Fruit fly (Drosophila melanogaster) whole organism, embryonic: ENCODE data around the gene Cyp313a4.

Source experiments
- Aef1 ChIP-seq: fragments of 200-800 bp; sonication (Bioruptor generic); IDR thresholded peaks from 3 replicates; pipeline ENCODE4 v1.3.6; 2022; ENCODE audit warnings: missing biosample characterization, missing genetic modification characterization
- B-H2 ChIP-seq: fragments of 200-800 bp; sonication (Bioruptor generic); optimal IDR thresholded peaks from 2 replicates; lab custom pipeline; 2018; ENCODE audit warnings: missing biosample characterization, mild to moderate bottlenecking, missing genetic modification characterization
- BEAF-32 ChIP-seq: fragments of 200-800 bp; sonication (Bioruptor generic); optimal IDR thresholded peaks from 3 replicates; lab custom pipeline; 2017; ENCODE audit warnings: missing biosample characterization, missing genetic modification characterization, mild to moderate bottlenecking, moderate library complexity, missing genetic modification reagents
- CG10366 ChIP-seq: fragments of 200-800 bp; sonication (Bioruptor generic); IDR thresholded peaks from 2 replicates; pipeline ENCODE4 v1.3.6; 2022; ENCODE audit warnings: missing biosample characterization, missing genetic modification characterization
- CG10979 ChIP-seq: fragments of 200-800 bp; sonication (Bioruptor generic); optimal IDR thresholded peaks from 2 replicates; lab custom pipeline; 2018; ENCODE audit warnings: missing biosample characterization, mild to moderate bottlenecking, missing genetic modification characterization, moderate library complexity
- CG15269 ChIP-seq: fragments of 200-800 bp; sonication (Bioruptor generic); optimal IDR thresholded peaks from 2 replicates; lab custom pipeline; 2018; ENCODE audit warnings: missing biosample characterization, mild to moderate bottlenecking, missing genetic modification characterization, moderate library complexity
- CG15514 ChIP-seq: fragments of 200-800 bp; sonication (Bioruptor generic); optimal IDR thresholded peaks from 3 replicates; lab custom pipeline; 2017; ENCODE audit warnings: missing biosample characterization, missing genetic modification characterization, mild to moderate bottlenecking, moderate library complexity, missing genetic modification reagents
- CG16863 ChIP-seq: fragments of 200-800 bp; sonication (Bioruptor generic); optimal IDR thresholded peaks from 3 replicates; lab custom pipeline; 2016; ENCODE audit warnings: missing biosample characterization, missing genetic modification characterization
- CG17359 ChIP-seq: fragments of 200-800 bp; sonication (Bioruptor generic); optimal IDR thresholded peaks from 3 replicates; lab custom pipeline; 2018; ENCODE audit warnings: missing biosample characterization, mild to moderate bottlenecking, missing genetic modification characterization, moderate library complexity
- CG17361 ChIP-seq: fragments of 200-800 bp; sonication (Bioruptor generic); IDR thresholded peaks from 3 replicates; pipeline ENCODE4 v1.3.6; 2022; ENCODE audit warnings: missing biosample characterization, missing genetic modification characterization
- CG18599 ChIP-seq: fragments of 200-800 bp; sonication (Bioruptor generic); optimal IDR thresholded peaks from 3 replicates; lab custom pipeline; 2017; ENCODE audit warnings: missing biosample characterization, missing genetic modification characterization, mild to moderate bottlenecking, moderate library complexity, missing genetic modification reagents
- CG2120 ChIP-seq: fragments of 200-800 bp; sonication (Bioruptor generic); optimal IDR thresholded peaks from 3 replicates; lab custom pipeline; 2016; ENCODE audit warnings: missing biosample characterization, missing genetic modification characterization
- CG30020 ChIP-seq: fragments of 200-800 bp; optimal IDR thresholded peaks from 2 replicates; lab custom pipeline; 2019; ENCODE audit warnings: missing biosample characterization, mild to moderate bottlenecking, missing genetic modification characterization, moderate library complexity
- CG6765 ChIP-seq: fragments of 200-800 bp; sonication (Bioruptor generic); optimal IDR thresholded peaks from 3 replicates; lab custom pipeline; 2017; ENCODE audit warnings: missing biosample characterization, mild to moderate bottlenecking, missing genetic modification characterization
- CG6813 ChIP-seq: fragments of 200-800 bp; sonication (Bioruptor generic); optimal IDR thresholded peaks from 2 replicates; lab custom pipeline; 2017; ENCODE audit warnings: missing biosample characterization, missing genetic modification characterization, mild to moderate bottlenecking, moderate library complexity, missing genetic modification reagents
- CG6854 ChIP-seq: fragments of 200-800 bp; sonication (Bioruptor generic); optimal IDR thresholded peaks from 3 replicates; lab custom pipeline; 2017; ENCODE audit warnings: missing biosample characterization, mild to moderate bottlenecking, missing genetic modification characterization
- CG7987 ChIP-seq: fragments of 200-800 bp; sonication (Bioruptor generic); optimal IDR thresholded peaks from 2 replicates; lab custom pipeline; 2018; ENCODE audit warnings: missing biosample characterization, mild to moderate bottlenecking, missing genetic modification characterization, moderate library complexity
- CG9437 ChIP-seq: fragments of 200-800 bp; sonication (Bioruptor generic); optimal IDR thresholded peaks from 2 replicates; lab custom pipeline; 2018; ENCODE audit warnings: missing biosample characterization, mild to moderate bottlenecking, missing genetic modification characterization
- CG9932 ChIP-seq: fragments of 200-800 bp; sonication (Bioruptor generic); IDR thresholded peaks from 2 replicates; pipeline ENCODE4 v1.3.6; 2022; ENCODE audit warnings: missing biosample characterization, missing genetic modification characterization
- Deaf1 ChIP-seq: fragments of 200-800 bp; optimal IDR thresholded peaks from 3 replicates; lab custom pipeline; 2019; ENCODE audit warnings: missing biosample characterization, mild to moderate bottlenecking, missing genetic modification characterization, moderate library complexity
- Hey ChIP-seq: fragments of 200-800 bp; sonication (Bioruptor generic); optimal IDR thresholded peaks from 3 replicates; lab custom pipeline; 2018; ENCODE audit warnings: missing biosample characterization, mild to moderate bottlenecking, missing genetic modification characterization
- Hr51 ChIP-seq, 2 experiments: fragments of 200-800 bp; sonication (Bioruptor generic); optimal IDR thresholded peaks; 2 replicates in 1 of 2; 3 replicates in 1 of 2; lab custom pipeline; 2016 to 2018; ENCODE audit warnings: missing biosample characterization in 2 of 2, missing genetic modification characterization in 2 of 2, mild to moderate bottlenecking in 1 of 2, moderate library complexity in 1 of 2
- Max ChIP-seq: fragments of 200-800 bp; sonication (Bioruptor generic); optimal IDR thresholded peaks from 2 replicates; lab custom pipeline; 2016; ENCODE audit warnings: missing biosample characterization, mild to moderate bottlenecking, missing genetic modification characterization
- NFAT ChIP-seq: fragments of 200-800 bp; sonication (Bioruptor generic); IDR thresholded peaks from 2 replicates; pipeline ENCODE4 v1.3.6; 2022; ENCODE audit warnings: missing biosample characterization, missing genetic modification characterization
- Nf-YC ChIP-seq: fragments of 200-800 bp; optimal IDR thresholded peaks from 3 replicates; lab custom pipeline; 2019; ENCODE audit warnings: missing biosample characterization, mild to moderate bottlenecking, missing genetic modification characterization, moderate library complexity
- Six4 ChIP-seq: fragments of 200-800 bp; sonication (Bioruptor generic); optimal IDR thresholded peaks from 2 replicates; lab custom pipeline; 2016; ENCODE audit warnings: missing biosample characterization, missing genetic modification characterization
- Xbp1 ChIP-seq: fragments of 200-800 bp; sonication (Bioruptor generic); optimal IDR thresholded peaks from 3 replicates; lab custom pipeline; 2016; ENCODE audit warnings: missing biosample characterization, mild to moderate bottlenecking, missing genetic modification characterization
- amos ChIP-seq: fragments of 200-800 bp; sonication (Bioruptor generic); IDR thresholded peaks from 2 replicates; pipeline ENCODE4 v1.3.6; 2022; ENCODE audit warnings: missing biosample characterization, missing genetic modification characterization; ENCODE audit not compliant: partially characterized antibody
- br ChIP-seq: fragments of >200 bp; optimal IDR thresholded peaks from 2 replicates; lab custom pipeline; 2017
- btn ChIP-seq: fragments of 200-800 bp; sonication (Bioruptor generic); optimal IDR thresholded peaks from 2 replicates; lab custom pipeline; 2016; ENCODE audit warnings: missing biosample characterization, missing genetic modification characterization
- caup ChIP-seq: fragments of 200-800 bp; sonication (Bioruptor generic); optimal IDR thresholded peaks from 3 replicates; lab custom pipeline; 2017; ENCODE audit warnings: missing biosample characterization, mild to moderate bottlenecking, missing genetic modification characterization, moderate library complexity; ENCODE audit not compliant: severe bottlenecking
- chinmo ChIP-seq: fragments of 200-800 bp; sonication (Bioruptor generic); IDR thresholded peaks from 4 replicates; pipeline ENCODE4 v1.3.6; 2022; ENCODE audit warnings: missing biosample characterization, missing genetic modification characterization; ENCODE audit not compliant: partially characterized antibody
- ci ChIP-seq: fragments of 200-800 bp; sonication (Bioruptor generic); IDR thresholded peaks from 3 replicates; pipeline ENCODE4 v1.3.6; 2022; ENCODE audit warnings: missing biosample characterization, missing genetic modification characterization
- dysf ChIP-seq: fragments of 200-800 bp; sonication (Bioruptor generic); IDR thresholded peaks from 3 replicates; pipeline ENCODE4 v1.3.6; 2022; ENCODE audit warnings: missing biosample characterization, missing genetic modification characterization
- esg ChIP-seq: fragments of 200-800 bp; sonication (Bioruptor generic); conservative IDR thresholded peaks from 2 replicates; pipeline ENCODE4 v1.3.6; 2022; ENCODE audit warnings: missing biosample characterization, missing genetic modification characterization
- eve ChIP-seq, 2 experiments: fragments of >200 bp; optimal IDR thresholded peaks; 2 replicates each; lab custom pipeline; 2017; ENCODE audit warnings: missing biosample characterization in 2 of 2, missing genetic modification characterization in 2 of 2
- grau ChIP-seq: fragments of 200-800 bp; optimal IDR thresholded peaks from 3 replicates; lab custom pipeline; 2019; ENCODE audit warnings: missing biosample characterization, mild to moderate bottlenecking, missing genetic modification characterization, moderate library complexity
- gsb ChIP-seq: fragments of 200-800 bp; sonication (Bioruptor generic); IDR thresholded peaks from 2 replicates; pipeline ENCODE4 v1.3.6; 2022; ENCODE audit warnings: missing biosample characterization, missing genetic modification characterization
- kay ChIP-seq: fragments of 200-800 bp; sonication (Bioruptor generic); optimal IDR thresholded peaks from 2 replicates; lab custom pipeline; 2016; ENCODE audit warnings: missing biosample characterization, missing genetic modification characterization
- pzg ChIP-seq: fragments of 200-800 bp; sonication (Bioruptor generic); optimal IDR thresholded peaks from 3 replicates; lab custom pipeline; 2018; ENCODE audit warnings: missing biosample characterization, mild to moderate bottlenecking, missing genetic modification characterization, moderate library complexity
- rib ChIP-seq: fragments of 200-800 bp; sonication (Bioruptor generic); IDR thresholded peaks from 2 replicates; pipeline ENCODE4 v1.3.6; 2022; ENCODE audit warnings: missing biosample characterization, missing genetic modification characterization
- run ChIP-seq: fragments of 200-800 bp; sonication (Bioruptor generic); optimal IDR thresholded peaks from 3 replicates; lab custom pipeline; 2018; ENCODE audit warnings: missing biosample characterization, mild to moderate bottlenecking, missing genetic modification characterization
- salm ChIP-seq: fragments of 200-800 bp; sonication (Bioruptor generic); optimal IDR thresholded peaks from 2 replicates; lab custom pipeline; 2018; ENCODE audit warnings: missing biosample characterization, mild to moderate bottlenecking, missing genetic modification characterization
- slou ChIP-seq: fragments of 200-800 bp; sonication (Bioruptor generic); optimal IDR thresholded peaks from 3 replicates; lab custom pipeline; 2016; ENCODE audit warnings: missing biosample characterization, missing genetic modification characterization
- tap ChIP-seq: fragments of 200-800 bp; optimal IDR thresholded peaks from 3 replicates; lab custom pipeline; 2019; ENCODE audit warnings: missing biosample characterization, mild to moderate bottlenecking, missing genetic modification characterization, moderate library complexity
- vvl ChIP-seq: fragments of 200-800 bp; sonication (Bioruptor generic); IDR thresholded peaks from 2 replicates; pipeline ENCODE4 v1.3.6; 2022; ENCODE audit warnings: missing biosample characterization, missing genetic modification characterization
- wek ChIP-seq: fragments of 200-800 bp; sonication (Bioruptor generic); optimal IDR thresholded peaks from 3 replicates; lab custom pipeline; 2018; ENCODE audit warnings: missing biosample characterization, mild to moderate bottlenecking, missing genetic modification characterization, moderate library complexity
- zen2 ChIP-seq: fragments of 200-800 bp; sonication (Bioruptor generic); IDR thresholded peaks from 3 replicates; pipeline ENCODE4 v1.3.6; 2022; ENCODE audit warnings: missing biosample characterization, missing genetic modification characterization; ENCODE audit not compliant: partially characterized antibody

Cyp313a4 gene

DNA sequence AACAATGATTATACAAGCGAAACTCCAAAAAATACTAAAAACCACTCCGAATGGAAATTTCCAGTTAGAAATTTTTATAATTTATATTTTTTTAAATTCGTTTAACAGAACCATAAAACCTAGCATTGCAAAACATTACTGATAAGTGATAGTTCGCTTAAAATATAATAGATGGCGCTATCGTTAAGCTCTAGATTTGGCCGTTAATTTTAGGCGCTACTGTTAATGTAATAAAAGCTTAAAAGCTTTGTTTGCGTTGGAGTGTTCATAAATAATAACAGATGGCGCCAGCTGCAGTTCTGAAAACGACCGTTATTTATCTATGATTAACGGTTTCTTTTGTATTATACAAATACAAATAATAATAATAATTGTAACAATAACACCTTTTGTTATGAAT is 42.6 kb upstream of the Cyp313a4 start (continued):
- TF ChIP-seq chinmo: peak; percentile 53; the same call in 1 of the 4 replicates
- 0 out of 3 replicates have a peak, but pooled peaks have one; percentile 25 for TF ChIP-seq CG17361 (GFP tag; lab: Robert Waterston, UW)
- TF ChIP-seq caup (GFP tag; lab: Kevin White, UChicago): peak; percentile 6
- TF ChIP-seq Hr51 (GFP tag; optimal IDR thresholded peaks at IDR 0.05; lab: Kevin White, UChicago): peak in 1 of 2 experiments; percentile 16
- no peak for TF ChIP-seq CG16863 (GFP tag; lab: Kevin White, UChicago)
- TF ChIP-seq Deaf1: peak; percentile 10
- TF ChIP-seq B-H2 (GFP tag; lab: Kevin White, UChicago): peak; percentile 25
- TF ChIP-seq br (lab: Kevin White, UChicago): no peak
- TF ChIP-seq Nf-YC (tag; lab: Kevin White, UChicago): peak; percentile 29
- TF ChIP-seq CG6854 (GFP tag; lab: Kevin White, UChicago): no peak
- peak; percentile 44 for TF ChIP-seq vvl
- TF ChIP-seq ci (GFP tag; lab: Robert Waterston, UW): peak; percentile 23; the same call in 1 of the 3 replicates
- TF ChIP-seq pzg (GFP tag; lab: Kevin White, UChicago): no peak
- no peak for TF ChIP-seq Max (GFP tag; lab: Kevin White, UChicago)
- peak; percentile 45 for TF ChIP-seq CG17359 (tag; lab: Kevin White, UChicago)
- peak; percentile 19 for TF ChIP-seq CG7987 (GFP tag; lab: Kevin White, UChicago)
- no peak for TF ChIP-seq kay (GFP tag; lab: Kevin White, UChicago)
- no peak for TF ChIP-seq zen2
- TF ChIP-seq, all 482 proteins: peak for 59

DNA sequence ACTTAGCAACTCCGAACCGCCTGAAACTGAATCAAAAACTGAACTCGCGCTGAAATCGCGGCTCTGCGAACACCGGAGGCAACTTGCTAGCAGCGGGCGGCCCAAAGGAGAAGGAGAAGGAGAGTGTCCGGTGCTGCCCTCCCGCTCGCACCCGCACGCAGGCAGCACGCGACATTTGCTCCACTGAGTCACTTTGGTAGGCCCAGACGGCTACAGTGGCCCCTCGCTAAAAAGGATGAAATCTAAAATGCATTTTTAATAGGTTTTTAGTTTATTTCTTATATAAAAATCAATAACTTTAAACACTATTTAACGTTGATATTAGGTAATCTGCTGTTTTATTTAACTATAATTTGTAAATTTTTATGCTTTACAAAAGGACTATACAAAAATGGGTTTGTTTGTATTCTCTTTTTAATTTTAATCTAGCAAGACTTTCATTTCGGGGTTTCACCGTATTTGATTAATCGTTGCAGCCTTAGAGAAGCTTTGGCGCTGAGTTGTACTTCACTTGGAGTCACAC is 41.3 kb upstream of the Cyp313a4 start, which contains the start of gene Men:
TSS of gene Men (minus strand) at position 51 of the 523 bp plus-strand sequence.
- TF ChIP-seq Aef1 (GFP tag; lab: Robert Waterston, UW): peak; percentile 28; the same call in 1 of the 3 replicates
- TF ChIP-seq NFAT (GFP tag; lab: Robert Waterston, UW): peak; percentile 37; the same call in 1 of the 2 replicates
- TF ChIP-seq CG9932 (GFP tag; lab: Robert Waterston, UW): 0 out of 2 replicates have a peak, but pooled peaks have one; percentile 9
- peak; percentile 24 for TF ChIP-seq tap (tag; lab: Kevin White, UChicago)
- peak; percentile 80 for TF ChIP-seq dysf (GFP tag; lab: Robert Waterston, UW)
- TF ChIP-seq BEAF-32 (GFP tag; lab: Kevin White, UChicago): no peak
- TF ChIP-seq Deaf1: peak; percentile 43
- peak; percentile 82 for TF ChIP-seq CG15269 (tag; lab: Kevin White, UChicago)
- TF ChIP-seq CG15514: peak; percentile 1
- peak; percentile 61 for TF ChIP-seq CG18599 (GFP tag; lab: Kevin White, UChicago)
- TF ChIP-seq wek (GFP tag; lab: Kevin White, UChicago): no peak
- TF ChIP-seq CG10366 (GFP tag; lab: Robert Waterston, UW): peak; percentile 54
- TF ChIP-seq grau (tag; lab: Kevin White, UChicago): peak; percentile 91
- peak; percentile 30 for TF ChIP-seq Xbp1 (GFP tag; lab: Kevin White, UChicago)
- peak; percentile 49 for TF ChIP-seq salm
- peak; percentile 41; the same call in 1 of the 2 replicates for TF ChIP-seq esg (GFP tag; lab: Robert Waterston, UW)
- peak in 1 of 2 experiments; percentile 32 for TF ChIP-seq eve (GFP tag; optimal IDR thresholded peaks at IDR 0.05; lab: Kevin White, UChicago)
- TF ChIP-seq CG10979: peak; percentile 62
- TF ChIP-seq CG30020 (tag; lab: Kevin White, UChicago): peak; percentile 40
- TF ChIP-seq Hey (tag; lab: Kevin White, UChicago): no peak
- TF ChIP-seq run: peak; percentile 31
- TF ChIP-seq Six4: peak; percentile 13
- peak; percentile 41 for TF ChIP-seq CG6765 (GFP tag; lab: Kevin White, UChicago)
- TF ChIP-seq CG6813 (GFP tag; lab: Kevin White, UChicago): no peak
- TF ChIP-seq CG2120 (GFP tag; lab: Kevin White, UChicago): peak; percentile 33
- no peak for TF ChIP-seq rib (GFP tag; lab: Robert Waterston, UW)
- TF ChIP-seq slou (GFP tag; lab: Kevin White, UChicago): no peak
- peak; percentile 54 for TF ChIP-seq CG9437 (GFP tag; lab: Kevin White, UChicago)
- TF ChIP-seq btn: no peak
- 0 out of 2 replicates have a peak, but pooled peaks have one; percentile 16 for TF ChIP-seq gsb
- TF ChIP-seq amos (GFP tag; lab: Robert Waterston, UW): no peak
